Worm (Caenorhabditis elegans) whole organism, L1 larva: ENCODE data around the gene madf-9.

ENCODE experiments used
- C04F5.9 ChIP-seq: sonication (generic microtip); optimal IDR thresholded peaks from 2 replicates; lab custom pipeline; 2016; ENCODE audit warnings: missing genetic modification characterization, missing compliant biosample characterization
- C16A3.4 ChIP-seq: fragments of 150-350 bp; optimal IDR thresholded peaks from 2 replicates; lab custom pipeline; 2014; ENCODE audit warnings: missing biosample characterization, missing genetic modification characterization
- Y116A8C.19 ChIP-seq: sonication (generic microtip); optimal IDR thresholded peaks from 2 replicates; lab custom pipeline; 2016; ENCODE audit warnings: missing compliant biosample characterization, missing genetic modification characterization, borderline replicate concordance
- ama-1 ChIP-seq: fragments of 150-350 bp; optimal IDR thresholded peaks from 2 replicates; lab custom pipeline; 2014
- blmp-1 ChIP-seq: fragments of 150-350 bp; optimal IDR thresholded peaks from 2 replicates; lab custom pipeline; 2014; ENCODE audit warnings: missing biosample characterization, missing genetic modification characterization
- ceh-8 ChIP-seq: fragments of 200-800 bp; sonication (Bioruptor generic); optimal IDR thresholded peaks from 2 replicates; lab custom pipeline; 2018; ENCODE audit warnings: mild to moderate bottlenecking, missing genetic modification characterization, moderate library complexity, missing compliant biosample characterization
- ceh-82 ChIP-seq, 3 experiments: fragments of 150-350 bp in 1 of 3; sonication (generic microtip) in 2 of 3; optimal IDR thresholded peaks; 2 replicates each; lab custom pipeline; 2014 to 2017; ENCODE audit warnings: missing biosample characterization in 3 of 3, missing genetic modification characterization in 3 of 3
- ceh-88 ChIP-seq: fragments of 200-800 bp; sonication (Bioruptor generic); IDR thresholded peaks from 2 replicates; pipeline ENCODE4 v1.3.6; 2022; ENCODE audit warnings: missing genetic modification characterization, missing compliant biosample characterization
- ceh-90 ChIP-seq: sonication (generic microtip); optimal IDR thresholded peaks from 2 replicates; lab custom pipeline; 2016; ENCODE audit warnings: missing genetic modification characterization, missing compliant biosample characterization
- dpl-1 ChIP-seq, 3 experiments: fragments of 150-350 bp in 2 of 3; sonication (generic microtip) in 1 of 3; optimal IDR thresholded peaks; 2 replicates each; lab custom pipeline; 2014 to 2017; ENCODE audit warnings: missing biosample characterization in 3 of 3, missing genetic modification characterization in 3 of 3, missing genetic modification reagents in 3 of 3
- dsc-1 ChIP-seq: sonication (generic microtip); optimal IDR thresholded peaks from 2 replicates; lab custom pipeline; 2016; ENCODE audit warnings: mild to moderate bottlenecking, missing genetic modification characterization, missing compliant biosample characterization
- efl-1 ChIP-seq, 4 experiments: fragments of 150-350 bp; optimal IDR thresholded peaks in 3 of 4; peaks in 1 of 4; 1 replicate in 1 of 4; 2 replicates in 3 of 4; lab custom pipeline; 2014; ENCODE audit warnings: missing biosample characterization in 2 of 4, missing genetic modification characterization in 2 of 4, missing genetic modification reagents in 2 of 4
- efl-3 ChIP-seq: fragments of 200-800 bp; sonication (Bioruptor generic); optimal IDR thresholded peaks from 2 replicates; lab custom pipeline; 2018; ENCODE audit warnings: mild to moderate bottlenecking, missing genetic modification characterization, missing compliant biosample characterization
- egl-13 ChIP-seq: sonication (generic microtip); optimal IDR thresholded peaks from 2 replicates; lab custom pipeline; 2016; ENCODE audit warnings: missing genotype, missing genetic modification reagents, missing genetic modification characterization, missing compliant biosample characterization
- elt-2 ChIP-seq: sonication (generic microtip); optimal IDR thresholded peaks from 2 replicates; lab custom pipeline; 2016; ENCODE audit warnings: missing genetic modification characterization, mild to moderate bottlenecking, inconsistent platforms, missing compliant biosample characterization, missing genetic modification reagents
- elt-3 ChIP-seq, 6 experiments: fragments of 150-350 bp in 1 of 6; sonication (generic microtip); optimal IDR thresholded peaks; 2 replicates each; lab custom pipeline; 2017 to 2018; ENCODE audit warnings: missing biosample characterization in 6 of 6, missing genetic modification characterization in 6 of 6, inconsistent platforms in 1 of 6
- fkh-8 ChIP-seq: sonication (generic microtip); optimal IDR thresholded peaks from 2 replicates; lab custom pipeline; 2016; ENCODE audit warnings: mild to moderate bottlenecking, missing genetic modification characterization, missing compliant biosample characterization
- grh-1 ChIP-seq: fragments of 200-800 bp; sonication (Bioruptor generic); IDR thresholded peaks from 2 replicates; pipeline ENCODE4 v1.3.6; 2022; ENCODE audit warnings: missing genetic modification reagents, missing genetic modification characterization, missing compliant biosample characterization
- hlh-4 ChIP-seq: sonication (generic microtip); optimal IDR thresholded peaks from 2 replicates; lab custom pipeline; 2016; ENCODE audit warnings: mild to moderate bottlenecking, missing genetic modification characterization, missing compliant biosample characterization
- irx-1 ChIP-seq: sonication (generic microtip); optimal IDR thresholded peaks from 2 replicates; lab custom pipeline; 2016; ENCODE audit warnings: missing genetic modification characterization, missing compliant biosample characterization
- isw-1 ChIP-seq: fragments of 200-800 bp; sonication (Bioruptor generic); IDR thresholded peaks from 2 replicates; pipeline ENCODE4 v1.3.6; 2022; ENCODE audit warnings: missing genetic modification characterization, missing compliant biosample characterization
- jun-1 ChIP-seq: fragments of 150-350 bp; optimal IDR thresholded peaks from 2 replicates; lab custom pipeline; 2014; ENCODE audit warnings: missing biosample characterization, missing genetic modification reagents, missing genetic modification characterization
- lin-13 ChIP-seq: fragments of 150-350 bp; optimal IDR thresholded peaks from 2 replicates; lab custom pipeline; 2014; ENCODE audit warnings: missing biosample characterization, missing genetic modification reagents, missing genetic modification characterization
- lin-35 ChIP-seq, 2 experiments: fragments of 150-350 bp; optimal IDR thresholded peaks; 2 replicates each; lab custom pipeline; 2014; ENCODE audit warnings: missing biosample characterization in 2 of 2, missing genetic modification characterization in 2 of 2, missing genetic modification reagents in 2 of 2
- lin-39 ChIP-seq: fragments of 150-350 bp; optimal IDR thresholded peaks from 2 replicates; lab custom pipeline; 2014; ENCODE audit warnings: missing biosample characterization, missing genetic modification reagents, missing genetic modification characterization
- lir-3 ChIP-seq: sonication (generic microtip); optimal IDR thresholded peaks from 2 replicates; lab custom pipeline; 2016; ENCODE audit warnings: mild to moderate bottlenecking, missing genetic modification characterization, moderate library complexity, missing compliant biosample characterization; ENCODE audit not compliant: poor library complexity
- lsy-2 ChIP-seq, 2 experiments: fragments of 150-350 bp; optimal IDR thresholded peaks; 2 replicates each; lab custom pipeline; 2014; ENCODE audit warnings: missing biosample characterization in 2 of 2, missing genetic modification characterization in 2 of 2
- mdl-1 ChIP-seq, 2 experiments: fragments of 150-350 bp; optimal IDR thresholded peaks; 2 replicates each; lab custom pipeline; 2014 to 2017; ENCODE audit warnings: missing biosample characterization in 2 of 2, missing genetic modification characterization in 2 of 2, inconsistent platforms in 1 of 2
- nhr-12 ChIP-seq: sonication (generic microtip); optimal IDR thresholded peaks from 2 replicates; lab custom pipeline; 2017; ENCODE audit warnings: missing biosample characterization, missing genetic modification characterization
- nhr-20 ChIP-seq: sonication (generic microtip); optimal IDR thresholded peaks from 2 replicates; lab custom pipeline; 2016; ENCODE audit warnings: mild to moderate bottlenecking, missing genetic modification characterization, missing compliant biosample characterization
- nhr-47 ChIP-seq: sonication (generic microtip); optimal IDR thresholded peaks from 2 replicates; lab custom pipeline; 2016; ENCODE audit warnings: mild to moderate bottlenecking, missing genetic modification characterization, moderate library complexity, missing compliant biosample characterization
- nhr-85 ChIP-seq: sonication (generic microtip); peaks from one replicate; lab custom pipeline; 2016; ENCODE audit warnings: missing genetic modification characterization, inconsistent platforms, missing compliant biosample characterization
- nhr-90 ChIP-seq: sonication (generic microtip); optimal IDR thresholded peaks from 2 replicates; lab custom pipeline; 2016; ENCODE audit warnings: mild to moderate bottlenecking, missing genetic modification characterization, missing compliant biosample characterization; ENCODE audit not compliant: poor library complexity
- pax-3 ChIP-seq: fragments of 200-800 bp; sonication (Bioruptor generic); optimal IDR thresholded peaks from 2 replicates; lab custom pipeline; 2018; ENCODE audit warnings: mild to moderate bottlenecking, missing genetic modification characterization, moderate library complexity, missing compliant biosample characterization
- pqm-1 ChIP-seq: sonication (generic microtip); optimal IDR thresholded peaks from 3 replicates; lab custom pipeline; 2017; ENCODE audit warnings: missing biosample characterization, missing genetic modification characterization
- rnt-1 ChIP-seq: sonication (generic microtip); optimal IDR thresholded peaks from 2 replicates; lab custom pipeline; 2016; ENCODE audit warnings: mild to moderate bottlenecking, missing genetic modification characterization, moderate library complexity, missing compliant biosample characterization
- skn-1 ChIP-seq: fragments of 150-350 bp; optimal IDR thresholded peaks from 2 replicates; lab custom pipeline; 2014; ENCODE audit warnings: missing biosample characterization, missing genetic modification characterization
- snpc-4 ChIP-seq: fragments of 150-350 bp; optimal IDR thresholded peaks from 2 replicates; lab custom pipeline; 2014; ENCODE audit warnings: missing biosample characterization, missing genetic modification characterization
- snu-23 ChIP-seq: sonication (generic microtip); optimal IDR thresholded peaks from 2 replicates; lab custom pipeline; 2016; ENCODE audit warnings: missing genetic modification characterization, missing compliant biosample characterization
- sox-4 ChIP-seq: sonication (generic microtip); optimal IDR thresholded peaks from 2 replicates; lab custom pipeline; 2016; ENCODE audit warnings: missing genetic modification characterization, missing compliant biosample characterization
- sptf-1 ChIP-seq: fragments of 150-350 bp; optimal IDR thresholded peaks from 2 replicates; lab custom pipeline; 2014; ENCODE audit warnings: missing biosample characterization, missing genetic modification characterization
- swsn-7 ChIP-seq: sonication (generic microtip); optimal IDR thresholded peaks from 2 replicates; lab custom pipeline; 2016; ENCODE audit warnings: missing genetic modification characterization, missing compliant biosample characterization
- tbx-2 ChIP-seq: sonication (generic microtip); optimal IDR thresholded peaks from 2 replicates; lab custom pipeline; 2016; ENCODE audit warnings: missing genetic modification characterization, missing compliant biosample characterization
- vab-15 ChIP-seq: sonication (generic microtip); optimal IDR thresholded peaks from 2 replicates; lab custom pipeline; 2017; ENCODE audit warnings: missing genotype, mild to moderate bottlenecking, missing genetic modification characterization, missing compliant biosample characterization
- xbp-1 ChIP-seq: sonication (generic microtip); optimal IDR thresholded peaks from 2 replicates; lab custom pipeline; 2016; ENCODE audit warnings: missing genetic modification characterization, missing compliant biosample characterization
- zag-1 ChIP-seq: fragments of 150-350 bp; optimal IDR thresholded peaks from 2 replicates; lab custom pipeline; 2014; ENCODE audit warnings: missing biosample characterization, missing genetic modification characterization
- ztf-4 ChIP-seq: fragments of 150-350 bp; optimal IDR thresholded peaks from 2 replicates; lab custom pipeline; 2014; ENCODE audit warnings: missing biosample characterization, missing genetic modification characterization

The madf-9 gene

ce11 chrIV:3652223-3652622, 15.3 kb downstream of the madf-9 start (continued):
- TF ChIP-seq lin-35 (GFP tag; optimal IDR thresholded peaks at IDR 0.05; lab: Kevin White, UChicago), result peak in 1 of 2 experiments; percentile 0

ce11 chrIV:3652784-3653383, 16.0 kb downstream of the madf-9 start:
- no peak for TF ChIP-seq efl-1 (optimal IDR thresholded peaks at IDR 0.05; lab: Kevin White, UChicago)
- TF ChIP-seq efl-1 (GFP tag; optimal IDR thresholded peaks at IDR 0.05 in 1 of 2; lab: Kevin White, UChicago), result peak in 1 of 2 experiments; percentile 80
- TF ChIP-seq rnt-1 (tag; lab: Kevin White, UChicago), result peak; percentile 57
- no peak for TF ChIP-seq C04F5.9 (tag; lab: Kevin White, UChicago)

ce11 chrIV:3653420-3653823, 16.5 kb downstream of the madf-9 start:
- no peak for TF ChIP-seq dsc-1 (tag; lab: Kevin White, UChicago)
- no peak for TF ChIP-seq skn-1
- no peak for TF ChIP-seq nhr-12 (tag; lab: Kevin White, UChicago)
- TF ChIP-seq ama-1 (lab: Kevin White, UChicago), result peak; percentile 47
- TF ChIP-seq irx-1 (tag; lab: Kevin White, UChicago), result peak; percentile 50
- TF ChIP-seq elt-2 (tag; lab: Kevin White, UChicago), result peak; percentile 78
- peak; percentile 88 for TF ChIP-seq blmp-1 (tag; lab: Kevin White, UChicago)
- no peak for TF ChIP-seq efl-3 (GFP tag; lab: Kevin White, UChicago)
- no peak for TF ChIP-seq C04F5.9 (tag; lab: Kevin White, UChicago)
- peak; percentile 7 for TF ChIP-seq lin-13
- TF ChIP-seq efl-1 (optimal IDR thresholded peaks at IDR 0.05; lab: Kevin White, UChicago), result peak; percentile 67 to 79
- peak in 1 of 2 experiments; percentile 84 for TF ChIP-seq efl-1 (GFP tag; optimal IDR thresholded peaks at IDR 0.05 in 1 of 2; lab: Kevin White, UChicago)
- TF ChIP-seq pqm-1 (tag; lab: Kevin White, UChicago), result no peak
- TF ChIP-seq vab-15, result peak; percentile 63
- no peak for TF ChIP-seq fkh-8 (tag; lab: Kevin White, UChicago)
- TF ChIP-seq tbx-2 (tag; lab: Kevin White, UChicago), result peak; percentile 81
- TF ChIP-seq Y116A8C.19 (tag; lab: Kevin White, UChicago), result no peak
- TF ChIP-seq snpc-4 (tag; lab: Kevin White, UChicago), result no peak
- peak in 1 of 3 experiments; percentile 25 for TF ChIP-seq dpl-1 (GFP tag; optimal IDR thresholded peaks at IDR 0.05; lab: Kevin White, UChicago)
- peak; percentile 68 for TF ChIP-seq nhr-47 (tag; lab: Kevin White, UChicago)
- TF ChIP-seq elt-3 (tag; optimal IDR thresholded peaks at IDR 0.05; lab: Kevin White, UChicago), result peak in 5 of 6 experiments; percentile 46 to 94 (median 85)
- TF ChIP-seq hlh-4, result no peak
- TF ChIP-seq zag-1, result no peak
- TF ChIP-seq jun-1 (tag; lab: Kevin White, UChicago), result peak; percentile 3
- TF ChIP-seq ceh-8 (GFP tag; lab: Kevin White, UChicago), result no peak
- TF ChIP-seq ceh-90 (tag; lab: Kevin White, UChicago), result no peak
- TF ChIP-seq grh-1, result peak; percentile 71
- TF ChIP-seq mdl-1 (tag; optimal IDR thresholded peaks at IDR 0.05; lab: Kevin White, UChicago), result peak in 1 of 2 experiments; percentile 91
- peak; percentile 54 for TF ChIP-seq rnt-1 (tag; lab: Kevin White, UChicago)
- no peak for TF ChIP-seq ceh-88 (GFP tag; lab: Robert Waterston, UW)
- TF ChIP-seq C16A3.4 (tag; lab: Kevin White, UChicago), result peak; percentile 52
- peak; percentile 65 to 94 for TF ChIP-seq lsy-2 (tag; optimal IDR thresholded peaks at IDR 0.05; lab: Kevin White, UChicago)
- no peak for TF ChIP-seq ceh-82 (tag; optimal IDR thresholded peaks at IDR 0.05; lab: Kevin White, UChicago)
- peak; percentile 81 for TF ChIP-seq snu-23
- TF ChIP-seq lir-3 (tag; lab: Kevin White, UChicago), result no peak
- peak; percentile 14 for TF ChIP-seq xbp-1 (tag; lab: Kevin White, UChicago)
- peak; percentile 92 for TF ChIP-seq nhr-90
- no peak for TF ChIP-seq pax-3 (tag; lab: Kevin White, UChicago)
- no peak for TF ChIP-seq sox-4 (tag; lab: Kevin White, UChicago)
- TF ChIP-seq egl-13, result no peak
- peak; percentile 49 for TF ChIP-seq lin-39 (tag; lab: Kevin White, UChicago)
- peak; percentile 99 for TF ChIP-seq nhr-85 (tag; lab: Kevin White, UChicago)
- TF ChIP-seq isw-1, result no peak
- TF ChIP-seq swsn-7 (tag; lab: Kevin White, UChicago), result peak; percentile 28
- no peak for TF ChIP-seq ztf-4
- TF ChIP-seq sptf-1 (tag; lab: Kevin White, UChicago), result no peak
- peak; percentile 91 for TF ChIP-seq nhr-20 (tag; lab: Kevin White, UChicago)
